Worm (Caenorhabditis elegans) whole organism, late embryonic: ENCODE results near the gene Y37H2A.1.

ENCODE experiments used
- ceh-14 ChIP-seq: sonication (generic microtip); optimal IDR thresholded peaks from 2 replicates; lab custom pipeline; 2016; ENCODE audit warnings: missing genotype, missing genetic modification characterization, missing compliant biosample characterization
- ceh-24 ChIP-seq: sonication (generic microtip); optimal IDR thresholded peaks from 2 replicates; lab custom pipeline; 2016; ENCODE audit warnings: mild to moderate bottlenecking, missing genetic modification characterization, missing compliant biosample characterization
- ceh-34 ChIP-seq: sonication (generic microtip); optimal IDR thresholded peaks from 2 replicates; lab custom pipeline; 2016; ENCODE audit warnings: mild to moderate bottlenecking, missing genetic modification characterization, missing compliant biosample characterization
- ceh-45 ChIP-seq: fragments of 200-800 bp; sonication (Bioruptor generic); IDR thresholded peaks from 2 replicates; pipeline ENCODE4 v1.3.6; 2022; ENCODE audit warnings: missing genetic modification reagents, missing genetic modification characterization, missing compliant biosample characterization
- ceh-48 ChIP-seq: sonication (generic microtip); optimal IDR thresholded peaks from 2 replicates; lab custom pipeline; 2016; ENCODE audit warnings: missing genetic modification characterization, inconsistent platforms, missing compliant biosample characterization
- ceh-6 ChIP-seq: fragments of 200-800 bp; sonication (Bioruptor generic); optimal IDR thresholded peaks from 2 replicates; lab custom pipeline; 2018; ENCODE audit warnings: mild to moderate bottlenecking, missing genetic modification characterization, missing compliant biosample characterization
- ceh-9 ChIP-seq: sonication (generic microtip); optimal IDR thresholded peaks from 2 replicates; lab custom pipeline; 2016; ENCODE audit warnings: mild to moderate bottlenecking, missing genetic modification characterization, inconsistent platforms, missing compliant biosample characterization
- dmd-4 ChIP-seq: sonication (generic microtip); optimal IDR thresholded peaks from 2 replicates; lab custom pipeline; 2016; ENCODE audit warnings: borderline replicate concordance, missing genetic modification characterization, missing compliant biosample characterization
- dve-1 ChIP-seq: sonication (generic microtip); optimal IDR thresholded peaks from 2 replicates; lab custom pipeline; 2017; ENCODE audit warnings: antibody characterized with exemption, mild to moderate bottlenecking, missing genetic modification characterization, missing compliant biosample characterization
- ets-4 ChIP-seq: sonication (generic microtip); optimal IDR thresholded peaks from 2 replicates; lab custom pipeline; 2016; ENCODE audit warnings: missing genetic modification characterization, missing compliant biosample characterization
- eyg-1 ChIP-seq: sonication (generic microtip); optimal IDR thresholded peaks from 2 replicates; lab custom pipeline; 2016; ENCODE audit warnings: missing genotype, missing genetic modification characterization, missing compliant biosample characterization
- gmeb-2 ChIP-seq: sonication (generic microtip); optimal IDR thresholded peaks from 2 replicates; lab custom pipeline; 2016; ENCODE audit warnings: missing genetic modification characterization, inconsistent platforms, missing compliant biosample characterization
- hlh-15 ChIP-seq: sonication (generic microtip); optimal IDR thresholded peaks from 2 replicates; lab custom pipeline; 2016; ENCODE audit warnings: missing genetic modification characterization, missing compliant biosample characterization
- hlh-6 ChIP-seq: sonication (generic microtip); optimal IDR thresholded peaks from 2 replicates; lab custom pipeline; 2016; ENCODE audit warnings: missing genotype, missing genetic modification characterization, missing compliant biosample characterization
- nfya-1 ChIP-seq: sonication (generic microtip); optimal IDR thresholded peaks from 2 replicates; lab custom pipeline; 2017; ENCODE audit warnings: missing genetic modification characterization, mild to moderate bottlenecking, missing compliant biosample characterization, antibody characterized with exemption, moderate library complexity
- odd-2 ChIP-seq: sonication (generic microtip); optimal IDR thresholded peaks from 2 replicates; lab custom pipeline; 2017; ENCODE audit warnings: antibody characterized with exemption, mild to moderate bottlenecking, missing genetic modification characterization, missing compliant biosample characterization
- pros-1 ChIP-seq: fragments of 150-350 bp; optimal IDR thresholded peaks from 2 replicates; lab custom pipeline; 2014; ENCODE audit warnings: missing biosample characterization, missing genetic modification reagents, missing genetic modification characterization
- zip-5 ChIP-seq: sonication (generic microtip); optimal IDR thresholded peaks from 2 replicates; lab custom pipeline; 2016; ENCODE audit warnings: missing genetic modification characterization, missing compliant biosample characterization
- ztf-16 ChIP-seq: sonication (generic microtip); optimal IDR thresholded peaks from 2 replicates; lab custom pipeline; 2017; ENCODE audit warnings: missing genetic modification characterization, missing compliant biosample characterization

The Y37H2A.1 gene

DNA sequence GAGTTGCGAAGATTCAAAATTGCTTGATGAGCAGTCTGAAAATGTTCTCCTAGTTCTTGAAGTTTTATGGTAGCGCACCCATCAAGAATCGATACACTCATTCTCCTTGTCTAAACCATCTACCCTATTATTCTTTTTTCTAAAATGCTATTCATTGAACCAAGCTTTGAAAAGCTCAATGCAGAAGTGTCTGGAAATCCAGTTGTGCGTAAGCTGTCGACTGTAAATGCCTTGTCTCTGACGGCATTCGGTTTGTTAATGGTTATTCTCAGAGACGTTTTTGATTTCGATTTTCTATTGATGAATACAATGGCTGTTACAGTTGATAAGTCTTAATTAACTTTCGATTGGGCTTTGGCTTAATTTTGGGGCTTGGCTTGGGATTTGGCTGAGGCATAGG is 54.5 kb downstream of the Y37H2A.1 start, which contains the start of gene C14A6.12:
C14A6.12 (minus strand) TSS at position 101 of the 400 bp plus-strand sequence.
- no peak for TF ChIP-seq ets-4 (tag; lab: Kevin White, UChicago)
- TF ChIP-seq gmeb-2, result no peak
- TF ChIP-seq nfya-1 (tag; lab: Kevin White, UChicago), result no peak
- TF ChIP-seq dve-1 (tag; lab: Kevin White, UChicago), result no peak
- TF ChIP-seq ceh-34, result no peak
- TF ChIP-seq odd-2 (tag; lab: Kevin White, UChicago), result no peak
- no peak for TF ChIP-seq zip-5
- no peak for TF ChIP-seq hlh-15 (tag; lab: Kevin White, UChicago)
- no peak for TF ChIP-seq ceh-48 (tag; lab: Kevin White, UChicago)
- TF ChIP-seq ceh-14 (tag; lab: Kevin White, UChicago), result no peak
- no peak for TF ChIP-seq ztf-16 (tag; lab: Kevin White, UChicago)
- TF ChIP-seq ceh-45 (GFP tag; lab: Robert Waterston, UW), result no peak
- no peak for TF ChIP-seq hlh-6 (tag; lab: Kevin White, UChicago)
- TF ChIP-seq ceh-6, result no peak
- no peak for TF ChIP-seq eyg-1
- TF ChIP-seq, all 69 proteins: peak for 0

DNA sequence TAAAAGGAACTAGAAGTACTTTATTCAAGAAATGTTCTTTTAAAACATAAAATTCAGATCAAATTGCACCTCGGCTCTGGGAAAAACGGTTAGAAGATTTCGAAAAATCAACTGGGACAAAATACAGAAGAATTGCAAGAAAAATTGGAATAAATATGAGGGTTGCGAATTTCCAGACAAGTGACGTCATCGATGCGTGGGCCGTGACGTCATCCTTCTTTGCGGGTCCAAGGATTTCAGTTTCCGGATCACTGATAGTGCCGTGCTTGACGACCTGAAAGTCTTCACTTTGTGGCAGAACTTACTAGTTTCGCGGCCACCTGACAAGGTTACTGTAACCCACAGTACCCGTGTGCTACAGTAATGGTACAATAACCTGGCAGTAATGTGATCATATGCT is 55.4 kb downstream of the Y37H2A.1 start:
- TF ChIP-seq ceh-9 (tag; lab: Kevin White, UChicago), result no peak
- TF ChIP-seq pros-1 (tag; lab: Kevin White, UChicago), result no peak
- TF ChIP-seq ceh-24 (tag; lab: Kevin White, UChicago), result no peak
- TF ChIP-seq dmd-4 (tag; lab: Kevin White, UChicago), result no peak
- TF ChIP-seq eyg-1, result no peak
- TF ChIP-seq, all 69 proteins: peak for 0
